Worm (Caenorhabditis elegans): ENCODE results near the gene Y45F10D.15.
"Not testable (repeated sequence)": the region's sequence is repeated elsewhere in the genome, so short reads cannot be mapped to it uniquely, and the experiment has no call there.

Gene Y45F10D.15

ce11 chrIV:13865172-13865571, 44.4 kb upstream of the Y45F10D.15 start, which contains the start of gene vamp-8:
Gene vamp-8 (minus strand): TSS chrIV:13865196.
- TF ChIP-seq nfyb-1 (GFP tag; IDR thresholded peaks at IDR 0.05), result no peak
- TF ChIP-seq rpc-1 (optimal IDR thresholded peaks at IDR 0.05), result no peak
- TF ChIP-seq rpc-1 (tag; optimal IDR thresholded peaks at IDR 0.05), result no peak
- TF ChIP-seq ceh-100 (GFP tag; IDR thresholded peaks at IDR 0.05), result no peak
- TF ChIP-seq attf-6 (GFP tag; IDR thresholded peaks at IDR 0.05), result no peak
- TF ChIP-seq hmg-20 (GFP tag; IDR thresholded peaks at IDR 0.05), result no peak
- peak; percentile 19 for TF ChIP-seq pha-4 (tag; optimal IDR thresholded peaks at IDR 0.05)

ce11 chrIV:13862003-13862402, 41.2 kb upstream of the Y45F10D.15 start:
- TF ChIP-seq nfyb-1 (GFP tag; IDR thresholded peaks at IDR 0.05) (peak; percentile 32; the same call in 1 of the 2 replicates), ceh-100 (GFP tag; IDR thresholded peaks at IDR 0.05) (peak; percentile 45; the same call in 1 of the 2 replicates), hsf-1 (GFP tag; IDR thresholded peaks at IDR 0.05) (peak; percentile 99), ekl-4 (GFP tag; IDR thresholded peaks at IDR 0.05) (peak; percentile 57; the same call in 1 of the 2 replicates), ceh-40 (GFP tag; IDR thresholded peaks at IDR 0.05) (0 out of 2 replicates have a peak, but pooled peaks have one; percentile 58), Y79H2A.3 (GFP tag; conservative IDR thresholded peaks at IDR 0.05) (0 out of 2 replicates have a peak, but pooled peaks have one; percentile 12), rcor-1 (GFP tag; IDR thresholded peaks at IDR 0.05) (0 out of 2 replicates have a peak, but pooled peaks have one; percentile 29), dox-1 (GFP tag; IDR thresholded peaks at IDR 0.05) (peak; percentile 93; the same call in 1 of the 2 replicates), attf-6 (GFP tag; IDR thresholded peaks at IDR 0.05) (peak; percentile 44; the same call in 1 of the 2 replicates), snpc-4 (tag; optimal IDR thresholded peaks at IDR 0.05) (peak in 1 of 4 experiments; percentile 47), egrh-3 (GFP tag; IDR thresholded peaks at IDR 0.05) (0 out of 2 replicates have a peak, but pooled peaks have one; percentile 28)
- not testable (repeated sequence) for TF ChIP-seq snpc-4 (GFP tag; optimal IDR thresholded peaks at IDR 0.05)

- TF ChIP-seq Y53F4B.3 (GFP tag; IDR thresholded peaks at IDR 0.05) (no peak), ceh-91 (GFP tag; IDR thresholded peaks at IDR 0.05) (no peak), xnd-1 (tag; optimal IDR thresholded peaks at IDR 0.05) (no peak), hlh-12 (tag; optimal IDR thresholded peaks at IDR 0.05) (no peak), attf-3 (GFP tag; conservative IDR thresholded peaks at IDR 0.05) (no peak), hmg-1.2 (GFP tag; IDR thresholded peaks at IDR 0.05) (no peak), Y56A3A.18 (GFP tag; IDR thresholded peaks at IDR 0.05) (no peak), hrde-1 (tag; optimal IDR thresholded peaks at IDR 0.05; ENCODE audit: borderline replicate concordance) (no peak), zfh-2 (GFP tag; conservative IDR thresholded peaks at IDR 0.05) (no peak)
Observed at ce11 chrIV:13860459-13860858, 39.7 kb upstream of the Y45F10D.15 start.

ce11 chrIV:13855361-13855918, 34.7 kb upstream of the Y45F10D.15 start:
- TF ChIP-seq egrh-3 (GFP tag; IDR thresholded peaks at IDR 0.05), result 0 out of 2 replicates have a peak, but pooled peaks have one; percentile 23
- TF ChIP-seq dox-1 (GFP tag; IDR thresholded peaks at IDR 0.05), result peak; percentile 84
- peak; percentile 99 for TF ChIP-seq attf-6 (GFP tag; IDR thresholded peaks at IDR 0.05)
- TF ChIP-seq hsf-1 (GFP tag; IDR thresholded peaks at IDR 0.05), result 0 out of 2 replicates have a peak, but pooled peaks have one; percentile 33
- TF ChIP-seq F33H1.4 (GFP tag; IDR thresholded peaks at IDR 0.05), result peak; percentile 29; the same call in 1 of the 2 replicates
- TF ChIP-seq snpc-1.1 (tag; optimal IDR thresholded peaks at IDR 0.05; ENCODE audit: insufficient read depth), result peak; percentile 53
- peak; percentile 91 for TF ChIP-seq hmg-1.2 (GFP tag; IDR thresholded peaks at IDR 0.05)
- TF ChIP-seq C17E4.6 (GFP tag; IDR thresholded peaks at IDR 0.05), result 0 out of 2 replicates have a peak, but pooled peaks have one; percentile 33
- TF ChIP-seq tbp1 (GFP tag; optimal IDR thresholded peaks at IDR 0.05), result peak; percentile 65
- peak; percentile 48; the same call in 1 of the 2 replicates for TF ChIP-seq madf-6 (GFP tag; IDR thresholded peaks at IDR 0.05)
- TF ChIP-seq mcd-1 (GFP tag; IDR thresholded peaks at IDR 0.05), result peak; percentile 42; the same call in 1 of the 2 replicates
- peak; percentile 75 for TF ChIP-seq D2030.7 (GFP tag; IDR thresholded peaks at IDR 0.05)
- peak; percentile 11 for TF ChIP-seq lsl-1 (GFP tag; optimal IDR thresholded peaks at IDR 0.05)
- peak; percentile 84 for TF ChIP-seq snpc-4 (GFP tag; optimal IDR thresholded peaks at IDR 0.05)
- peak; percentile 86 to 95 (median 88) for TF ChIP-seq snpc-4 (tag; optimal IDR thresholded peaks at IDR 0.05)
- peak; percentile 63; the same call in 1 of the 2 replicates for TF ChIP-seq pbrm-1 (GFP tag; IDR thresholded peaks at IDR 0.05)
